Fruit fly (Drosophila melanogaster) whole organism, embryonic: Measurements from ENCODE around the gene Sgs5bis.
A peak's percentile ranks its signal among the peaks of the same experiment; 100 is the strongest.

Experiments used
- Adf1 ChIP-seq: fragments of 200-800 bp; sonication (Bioruptor generic); IDR thresholded peaks from 2 replicates; pipeline ENCODE4 v1.3.6; 2022; ENCODE audit warnings: missing biosample characterization, missing genetic modification characterization
- Bgb ChIP-seq: fragments of 200-800 bp; sonication (Bioruptor generic); IDR thresholded peaks from 2 replicates; pipeline ENCODE4 v1.3.6; 2022; ENCODE audit warnings: missing biosample characterization, missing genetic modification characterization; ENCODE audit not compliant: partially characterized antibody
- CG11085 ChIP-seq: fragments of 200-800 bp; sonication (Bioruptor generic); IDR thresholded peaks from 2 replicates; pipeline ENCODE4 v1.3.6; 2022; ENCODE audit warnings: missing biosample characterization, missing genetic modification characterization
- CG11696 ChIP-seq: fragments of 200-800 bp; sonication (Bioruptor generic); IDR thresholded peaks from 2 replicates; pipeline ENCODE4 v1.3.6; 2022; ENCODE audit warnings: missing biosample characterization, missing genetic modification characterization
- CG15269 ChIP-seq: fragments of 200-800 bp; sonication (Bioruptor generic); optimal IDR thresholded peaks from 2 replicates; lab custom pipeline; 2018; ENCODE audit warnings: missing biosample characterization, mild to moderate bottlenecking, missing genetic modification characterization, moderate library complexity
- CG15479 ChIP-seq: fragments of 200-800 bp; sonication (Bioruptor generic); optimal IDR thresholded peaks from 3 replicates; lab custom pipeline; 2019; ENCODE audit warnings: missing biosample characterization, mild to moderate bottlenecking, missing genetic modification characterization, moderate library complexity
- CG15514 ChIP-seq: fragments of 200-800 bp; sonication (Bioruptor generic); optimal IDR thresholded peaks from 3 replicates; lab custom pipeline; 2017; ENCODE audit warnings: missing biosample characterization, missing genetic modification characterization, mild to moderate bottlenecking, moderate library complexity, missing genetic modification reagents
- CG1647 ChIP-seq: fragments of 200-800 bp; sonication (Bioruptor generic); optimal IDR thresholded peaks from 3 replicates; lab custom pipeline; 2016; ENCODE audit warnings: missing biosample characterization, missing genetic modification characterization
- CG17328 ChIP-seq: fragments of 200-800 bp; sonication (Bioruptor generic); IDR thresholded peaks from 2 replicates; pipeline ENCODE4 v1.3.6; 2022; ENCODE audit warnings: missing biosample characterization, missing genetic modification characterization
- CG2120 ChIP-seq: fragments of 200-800 bp; sonication (Bioruptor generic); optimal IDR thresholded peaks from 3 replicates; lab custom pipeline; 2016; ENCODE audit warnings: missing biosample characterization, missing genetic modification characterization
- CG2678 ChIP-seq: fragments of 200-800 bp; sonication (Bioruptor generic); optimal IDR thresholded peaks from 3 replicates; lab custom pipeline; 2019; ENCODE audit warnings: missing biosample characterization, mild to moderate bottlenecking, missing genetic modification characterization, moderate library complexity
- CG2712 ChIP-seq: fragments of 200-800 bp; optimal IDR thresholded peaks from 3 replicates; lab custom pipeline; 2019; ENCODE audit warnings: missing biosample characterization, mild to moderate bottlenecking, missing genetic modification characterization, moderate library complexity
- CG34224 ChIP-seq: fragments of 200-800 bp; sonication (Bioruptor generic); IDR thresholded peaks from 3 replicates; pipeline ENCODE4 v1.3.6; 2022; ENCODE audit warnings: missing biosample characterization, missing genetic modification characterization; ENCODE audit not compliant: partially characterized antibody
- CG4404 ChIP-seq: fragments of 200-800 bp; sonication (Bioruptor generic); IDR thresholded peaks from 2 replicates; pipeline ENCODE4 v1.3.6; 2022; ENCODE audit warnings: missing biosample characterization, missing genetic modification characterization
- CG6175 ChIP-seq: fragments of 200-800 bp; sonication (Bioruptor generic); IDR thresholded peaks from 3 replicates; pipeline ENCODE4 v1.3.6; 2022; ENCODE audit warnings: missing biosample characterization, missing genetic modification characterization
- CG6854 ChIP-seq: fragments of 200-800 bp; sonication (Bioruptor generic); optimal IDR thresholded peaks from 3 replicates; lab custom pipeline; 2017; ENCODE audit warnings: missing biosample characterization, mild to moderate bottlenecking, missing genetic modification characterization
- Deaf1 ChIP-seq: fragments of 200-800 bp; optimal IDR thresholded peaks from 3 replicates; lab custom pipeline; 2019; ENCODE audit warnings: missing biosample characterization, mild to moderate bottlenecking, missing genetic modification characterization, moderate library complexity
- Dfd ChIP-seq, 2 experiments: fragments of >200 bp; optimal IDR thresholded peaks; 2 replicates each; lab custom pipeline; 2017; ENCODE audit warnings: missing biosample characterization in 2 of 2, missing genetic modification characterization in 2 of 2
- ERR ChIP-seq: fragments of 200-800 bp; sonication (Bioruptor generic); optimal IDR thresholded peaks from 2 replicates; lab custom pipeline; 2016; ENCODE audit warnings: missing biosample characterization, missing genetic modification characterization
- HLH54F ChIP-seq: fragments of 200-800 bp; sonication (Bioruptor generic); optimal IDR thresholded peaks from 3 replicates; lab custom pipeline; 2016; ENCODE audit warnings: missing biosample characterization, missing genetic modification characterization
- Myb ChIP-seq: fragments of 200-800 bp; sonication (Bioruptor generic); optimal IDR thresholded peaks from 2 replicates; lab custom pipeline; 2016; ENCODE audit warnings: missing biosample characterization, missing genetic modification characterization
- NC2α ChIP-seq: fragments of 200-800 bp; sonication (Bioruptor generic); optimal IDR thresholded peaks from 2 replicates; lab custom pipeline; 2016; ENCODE audit warnings: missing biosample characterization, missing genetic modification characterization
- Opbp ChIP-seq: fragments of 200-800 bp; sonication (Bioruptor generic); IDR thresholded peaks from 3 replicates; pipeline ENCODE4 v1.3.6; 2022; ENCODE audit warnings: missing biosample characterization, missing genetic modification characterization; ENCODE audit not compliant: partially characterized antibody
- bigmax ChIP-seq: fragments of 200-800 bp; sonication (Bioruptor generic); optimal IDR thresholded peaks from 2 replicates; lab custom pipeline; 2018; ENCODE audit warnings: missing biosample characterization, mild to moderate bottlenecking, missing genetic modification characterization
- br ChIP-seq: fragments of >200 bp; optimal IDR thresholded peaks from 2 replicates; lab custom pipeline; 2017
- caup ChIP-seq: fragments of 200-800 bp; sonication (Bioruptor generic); optimal IDR thresholded peaks from 3 replicates; lab custom pipeline; 2017; ENCODE audit warnings: missing biosample characterization, mild to moderate bottlenecking, missing genetic modification characterization, moderate library complexity; ENCODE audit not compliant: severe bottlenecking
- ci ChIP-seq: fragments of 200-800 bp; sonication (Bioruptor generic); IDR thresholded peaks from 3 replicates; pipeline ENCODE4 v1.3.6; 2022; ENCODE audit warnings: missing biosample characterization, missing genetic modification characterization
- crp ChIP-seq, 2 experiments: fragments of 200-800 bp; sonication (Bioruptor generic); optimal IDR thresholded peaks; 2 replicates in 1 of 2; 3 replicates in 1 of 2; lab custom pipeline; 2017; ENCODE audit warnings: missing biosample characterization in 2 of 2, missing genetic modification characterization in 2 of 2, mild to moderate bottlenecking in 1 of 2, moderate library complexity in 1 of 2
- dimm ChIP-seq: fragments of 200-800 bp; sonication (Bioruptor generic); IDR thresholded peaks from 2 replicates; pipeline ENCODE4 v1.3.6; 2022; ENCODE audit warnings: missing biosample characterization, missing genetic modification characterization
- disco-r ChIP-seq: fragments of 200-800 bp; sonication (Bioruptor generic); optimal IDR thresholded peaks from 2 replicates; lab custom pipeline; 2016; ENCODE audit warnings: missing biosample characterization, missing genetic modification characterization
- dpn ChIP-seq, 2 experiments: fragments of 200-800 bp; sonication (Bioruptor generic); optimal IDR thresholded peaks; 3 replicates each; lab custom pipeline; 2016; ENCODE audit warnings: missing biosample characterization in 2 of 2, missing genetic modification characterization in 2 of 2
- en ChIP-seq: fragments of 200-800 bp; sonication (Bioruptor generic); optimal IDR thresholded peaks from 2 replicates; lab custom pipeline; 2016; ENCODE audit warnings: missing biosample characterization, missing genetic modification characterization
- fd102C ChIP-seq: fragments of 200-800 bp; sonication (Bioruptor generic); optimal IDR thresholded peaks from 2 replicates; lab custom pipeline; 2018; ENCODE audit warnings: missing biosample characterization, mild to moderate bottlenecking, missing genetic modification characterization, moderate library complexity
- fd96Cb ChIP-seq: fragments of 200-800 bp; sonication (Bioruptor generic); optimal IDR thresholded peaks from 2 replicates; lab custom pipeline; 2018; ENCODE audit warnings: missing biosample characterization, mild to moderate bottlenecking, missing genetic modification characterization, moderate library complexity
- lov ChIP-seq, 2 experiments: fragments of 200-800 bp in 1 of 2; fragments of >200 bp in 1 of 2; sonication (Bioruptor generic) in 1 of 2; IDR thresholded peaks in 1 of 2; optimal IDR thresholded peaks in 1 of 2; 2 replicates in 1 of 2; 3 replicates in 1 of 2; pipeline versions ENCODE4 v1.3.6 to Lab custom; 2017 to 2022; ENCODE audit warnings: missing biosample characterization in 1 of 2, missing genetic modification characterization in 1 of 2
- mld ChIP-seq: fragments of 200-800 bp; sonication (Bioruptor generic); IDR thresholded peaks from 3 replicates; pipeline ENCODE4 v1.3.6; 2022; ENCODE audit warnings: missing biosample characterization, missing genetic modification characterization; ENCODE audit not compliant: partially characterized antibody
- nerfin-2 ChIP-seq: fragments of 200-800 bp; sonication (Bioruptor generic); IDR thresholded peaks from 2 replicates; pipeline ENCODE4 v1.3.6; 2022; ENCODE audit warnings: missing biosample characterization, missing genetic modification characterization; ENCODE audit not compliant: partially characterized antibody
- nmo ChIP-seq: fragments of 200-800 bp; sonication (Bioruptor generic); optimal IDR thresholded peaks from 2 replicates; lab custom pipeline; 2018; ENCODE audit warnings: missing biosample characterization, mild to moderate bottlenecking, missing genetic modification characterization, moderate library complexity
- pfk ChIP-seq: fragments of 200-800 bp; sonication (Bioruptor generic); optimal IDR thresholded peaks from 2 replicates; lab custom pipeline; 2018; ENCODE audit warnings: missing biosample characterization, mild to moderate bottlenecking, missing genetic modification characterization, moderate library complexity
- pita ChIP-seq: fragments of 200-800 bp; sonication (Bioruptor generic); optimal IDR thresholded peaks from 2 replicates; lab custom pipeline; 2017; ENCODE audit warnings: missing biosample characterization, mild to moderate bottlenecking, missing genetic modification characterization
- prd ChIP-seq, 3 experiments: fragments of >200 bp in 2 of 3; fragments of 200-800 bp in 1 of 3; sonication (Bioruptor generic) in 1 of 3; optimal IDR thresholded peaks in 2 of 3; IDR thresholded peaks in 1 of 3; 2 replicates in 2 of 3; 3 replicates in 1 of 3; pipeline versions ENCODE4 v1.3.6 to Lab custom; 2017 to 2022; ENCODE audit warnings: missing biosample characterization in 1 of 3, missing genetic modification characterization in 1 of 3
- ranshi ChIP-seq: fragments of 200-800 bp; sonication (Bioruptor generic); IDR thresholded peaks from 2 replicates; pipeline ENCODE4 v1.3.6; 2022; ENCODE audit warnings: missing biosample characterization, missing genetic modification characterization
- run ChIP-seq: fragments of 200-800 bp; sonication (Bioruptor generic); optimal IDR thresholded peaks from 3 replicates; lab custom pipeline; 2018; ENCODE audit warnings: missing biosample characterization, mild to moderate bottlenecking, missing genetic modification characterization
- sim ChIP-seq: fragments of 200-800 bp; sonication (Bioruptor generic); IDR thresholded peaks from 2 replicates; pipeline ENCODE4 v1.3.6; 2022; ENCODE audit warnings: missing biosample characterization, missing genetic modification characterization
- sob ChIP-seq: fragments of 200-800 bp; sonication (Bioruptor generic); IDR thresholded peaks from 2 replicates; pipeline ENCODE4 v1.3.6; 2022; ENCODE audit warnings: missing biosample characterization, missing genetic modification characterization
- ssp ChIP-seq: fragments of 200-800 bp; sonication (Bioruptor generic); IDR thresholded peaks from 2 replicates; pipeline ENCODE4 v1.3.6; 2022; ENCODE audit warnings: missing biosample characterization, missing genetic modification characterization
- zen2 ChIP-seq: fragments of 200-800 bp; sonication (Bioruptor generic); IDR thresholded peaks from 3 replicates; pipeline ENCODE4 v1.3.6; 2022; ENCODE audit warnings: missing biosample characterization, missing genetic modification characterization; ENCODE audit not compliant: partially characterized antibody

The Sgs5bis gene

dm6 chr3R:17604198-17604879, 10.2 kb downstream of the Sgs5bis start (continued):
- TF ChIP-seq sob (peak; percentile 34; the same call in 1 of the 2 replicates), Bgb (GFP tag; lab: Robert Waterston, UW) (peak; percentile 55; the same call in 1 of the 2 replicates), en (GFP tag; lab: Kevin White, UChicago) (no peak), dimm (GFP tag; lab: Robert Waterston, UW) (no peak), mld (GFP tag; lab: Robert Waterston, UW) (no peak), crp (GFP tag; optimal IDR thresholded peaks at IDR 0.05; lab: Kevin White, UChicago) (peak in 1 of 2 experiments; percentile 18), CG2712 (tag; lab: Kevin White, UChicago) (peak; percentile 93), pita (GFP tag; lab: Kevin White, UChicago) (no peak), nerfin-2 (GFP tag; lab: Robert Waterston, UW) (no peak), ERR (no peak), caup (GFP tag; lab: Kevin White, UChicago) (peak; percentile 77), Deaf1 (tag; lab: Kevin White, UChicago) (peak; percentile 38), ssp (GFP tag; lab: Robert Waterston, UW) (peak; percentile 56), CG15514 (GFP tag; lab: Kevin White, UChicago) (peak; percentile 63), CG34224 (GFP tag; lab: Robert Waterston, UW) (peak; percentile 62; the same call in 2 of the 3 replicates), CG15269 (tag; lab: Kevin White, UChicago) (peak; percentile 86), fd96Cb (tag; lab: Kevin White, UChicago) (peak; percentile 88), CG6854 (GFP tag; lab: Kevin White, UChicago) (peak; percentile 82), CG11696 (GFP tag; lab: Robert Waterston, UW) (peak; percentile 97), br (lab: Kevin White, UChicago) (no peak), disco-r (GFP tag; lab: Kevin White, UChicago) (no peak), CG1647 (GFP tag; lab: Kevin White, UChicago) (no peak), ci (GFP tag; lab: Robert Waterston, UW) (peak; percentile 17; the same call in 1 of the 3 replicates), nmo (GFP tag; lab: Kevin White, UChicago) (peak; percentile 92), dpn (GFP tag; optimal IDR thresholded peaks at IDR 0.05; lab: Kevin White, UChicago) (peak; percentile 37 to 61), CG15479 (no peak), CG4404 (GFP tag; lab: Robert Waterston, UW) (peak; percentile 90), Dfd (GFP tag; optimal IDR thresholded peaks at IDR 0.05; lab: Kevin White, UChicago) (no peak), run (peak; percentile 80), Myb (GFP tag; lab: Kevin White, UChicago) (no peak), Adf1 (GFP tag; lab: Robert Waterston, UW) (peak; percentile 80; the same call in 1 of the 2 replicates), CG2120 (GFP tag; lab: Kevin White, UChicago) (peak; percentile 59), ranshi (peak; percentile 69), Opbp (GFP tag; lab: Robert Waterston, UW) (peak; percentile 46; the same call in 1 of the 3 replicates), CG17328 (peak; percentile 78), fd102C (peak; percentile 86), pfk (no peak), bigmax (GFP tag; lab: Kevin White, UChicago) (no peak), prd (optimal IDR thresholded peaks at IDR 0.05; lab: Kevin White, UChicago) (no peak), prd (GFP tag; IDR thresholded peaks at IDR 0.05; lab: Robert Waterston, UW) (peak; percentile 87), HLH54F (no peak), CG11085 (0 out of 2 replicates have a peak, but pooled peaks have one; percentile 19), CG6175 (GFP tag; lab: Robert Waterston, UW) (no peak), NC2α (GFP tag; lab: Kevin White, UChicago) (no peak), lov (optimal IDR thresholded peaks at IDR 0.05; lab: Kevin White, UChicago) (no peak), lov (GFP tag; IDR thresholded peaks at IDR 0.05; lab: Robert Waterston, UW) (no peak), zen2 (GFP tag; lab: Robert Waterston, UW) (no peak), CG2678 (tag; lab: Kevin White, UChicago) (peak; percentile 94), sim (GFP tag; lab: Robert Waterston, UW) (peak; percentile 41; the same call in 1 of the 2 replicates)
